Fruit fly (Drosophila melanogaster): ENCODE measurements around the gene CG8100.

DNA sequence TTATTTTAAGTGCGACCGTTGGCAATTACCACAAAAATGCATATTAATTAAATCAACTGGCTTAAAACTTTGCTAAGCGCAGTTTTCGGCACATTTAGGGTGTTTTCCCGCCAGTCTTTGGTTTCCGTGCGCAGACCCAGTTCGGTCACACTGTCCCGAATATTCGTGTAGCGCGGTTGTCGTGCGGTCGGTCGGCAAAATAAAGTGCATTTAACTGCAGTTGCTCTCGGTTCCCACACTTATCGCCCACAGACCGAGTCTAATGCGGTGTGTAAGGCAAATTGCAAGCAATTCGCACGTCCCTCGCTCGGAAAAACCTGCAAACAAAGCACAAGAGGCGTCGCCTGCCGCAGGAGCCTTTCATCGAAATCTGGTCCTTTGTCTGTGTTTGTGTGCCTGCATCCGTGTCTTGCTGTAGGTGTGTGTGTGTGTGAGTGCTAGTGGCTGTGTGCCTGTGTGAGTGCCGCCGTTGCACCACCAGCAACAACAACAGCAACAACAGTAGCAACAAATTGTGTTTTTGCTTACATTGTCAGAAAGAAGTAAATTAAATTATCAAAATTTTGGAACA is 30.3 kb upstream of the CG8100 start, which contains the start of the genes CG13484 and Frl:
- TF ChIP-seq CG7045 (GFP tag; optimal IDR thresholded peaks at IDR 0.05): no peak
- TF ChIP-seq cic (GFP tag; optimal IDR thresholded peaks at IDR 0.05): peak; percentile 53
- TF ChIP-seq kay (GFP tag; ENCODE audit: borderline replicate concordance): no peak
- peak; percentile 71 for TF ChIP-seq tj (GFP tag; optimal IDR thresholded peaks at IDR 0.05)
- peak; percentile 15 for TF ChIP-seq Crg-1 (GFP tag; optimal IDR thresholded peaks at IDR 0.05)

Data from whole organism, adult.